Fruit fly (Drosophila melanogaster) whole organism, embryonic: ENCODE data around the gene CG9933.

Experiments
- Aef1 ChIP-seq: fragments of 200-800 bp; sonication (Bioruptor generic); IDR thresholded peaks from 3 replicates; pipeline ENCODE4 v1.3.6; 2022; ENCODE audit warnings: missing biosample characterization, missing genetic modification characterization
- Bgb ChIP-seq: fragments of 200-800 bp; sonication (Bioruptor generic); IDR thresholded peaks from 2 replicates; pipeline ENCODE4 v1.3.6; 2022; ENCODE audit warnings: missing biosample characterization, missing genetic modification characterization; ENCODE audit not compliant: partially characterized antibody
- BtbVII ChIP-seq: fragments of 200-800 bp; sonication (Bioruptor generic); optimal IDR thresholded peaks from 3 replicates; lab custom pipeline; 2017; ENCODE audit warnings: missing biosample characterization, mild to moderate bottlenecking, missing genetic modification characterization
- CG10274 ChIP-seq: fragments of 200-800 bp; sonication (Bioruptor generic); optimal IDR thresholded peaks from 3 replicates; lab custom pipeline; 2017; ENCODE audit warnings: missing biosample characterization, mild to moderate bottlenecking, missing genetic modification characterization
- CG12155 ChIP-seq: fragments of 200-800 bp; sonication (Bioruptor generic); optimal IDR thresholded peaks from 3 replicates; lab custom pipeline; 2016; ENCODE audit warnings: missing biosample characterization, missing genetic modification characterization
- CG13296 ChIP-seq: fragments of 200-800 bp; sonication (Bioruptor generic); optimal IDR thresholded peaks from 3 replicates; lab custom pipeline; 2018; ENCODE audit warnings: missing biosample characterization, mild to moderate bottlenecking, missing genetic modification characterization
- CG16863 ChIP-seq: fragments of 200-800 bp; sonication (Bioruptor generic); optimal IDR thresholded peaks from 3 replicates; lab custom pipeline; 2016; ENCODE audit warnings: missing biosample characterization, missing genetic modification characterization
- CG18764 ChIP-seq: fragments of 200-800 bp; sonication (Bioruptor generic); optimal IDR thresholded peaks from 3 replicates; lab custom pipeline; 2016; ENCODE audit warnings: missing biosample characterization, missing genetic modification characterization
- CG2199 ChIP-seq: fragments of 200-800 bp; sonication (Bioruptor generic); IDR thresholded peaks from 3 replicates; pipeline ENCODE4 v1.3.6; 2022; ENCODE audit warnings: missing biosample characterization, missing genetic modification characterization
- CG32532 ChIP-seq: fragments of 200-800 bp; sonication (Bioruptor generic); IDR thresholded peaks from 2 replicates; pipeline ENCODE4 v1.3.6; 2022; ENCODE audit warnings: missing biosample characterization, missing genetic modification characterization
- CG32767 ChIP-seq: fragments of 200-800 bp; sonication (Bioruptor generic); IDR thresholded peaks from 2 replicates; pipeline ENCODE4 v1.3.6; 2022; ENCODE audit warnings: missing biosample characterization, missing genetic modification characterization
- CG33213 ChIP-seq: fragments of 200-800 bp; sonication (Bioruptor generic); optimal IDR thresholded peaks from 3 replicates; lab custom pipeline; 2016; ENCODE audit warnings: missing biosample characterization, missing genetic modification characterization
- CG3995 ChIP-seq: fragments of 200-800 bp; sonication (Bioruptor generic); optimal IDR thresholded peaks from 3 replicates; lab custom pipeline; 2016; ENCODE audit warnings: missing biosample characterization, missing genetic modification characterization
- CG43689 ChIP-seq: fragments of 200-800 bp; sonication (Bioruptor generic); IDR thresholded peaks from 2 replicates; pipeline ENCODE4 v1.3.6; 2022; ENCODE audit warnings: missing biosample characterization, missing genetic modification characterization
- CG5245 ChIP-seq: fragments of 200-800 bp; sonication (Bioruptor generic); optimal IDR thresholded peaks from 3 replicates; lab custom pipeline; 2016; ENCODE audit warnings: missing biosample characterization, missing genetic modification characterization
- CG6272 ChIP-seq: fragments of 200-800 bp; sonication (Bioruptor generic); IDR thresholded peaks from 2 replicates; pipeline ENCODE4 v1.3.6; 2022; ENCODE audit warnings: missing biosample characterization, missing genetic modification characterization
- CG6813 ChIP-seq: fragments of 200-800 bp; sonication (Bioruptor generic); optimal IDR thresholded peaks from 2 replicates; lab custom pipeline; 2017; ENCODE audit warnings: missing biosample characterization, missing genetic modification characterization, mild to moderate bottlenecking, moderate library complexity, missing genetic modification reagents
- CrebB ChIP-seq: fragments of 200-800 bp; sonication (Bioruptor generic); optimal IDR thresholded peaks from 3 replicates; lab custom pipeline; 2018; ENCODE audit warnings: missing biosample characterization, mild to moderate bottlenecking, missing genetic modification characterization
- Dbx ChIP-seq: fragments of 200-800 bp; sonication (Bioruptor generic); IDR thresholded peaks from 3 replicates; pipeline ENCODE4 v1.3.6; 2022; ENCODE audit warnings: missing biosample characterization, missing genetic modification characterization
- Eip74EF ChIP-seq, 2 experiments: fragments of 200-800 bp in 1 of 2; fragments of >200 bp in 1 of 2; sonication (Bioruptor generic) in 1 of 2; optimal IDR thresholded peaks; 2 replicates each; lab custom pipeline; 2017 to 2019; ENCODE audit warnings: missing biosample characterization in 2 of 2, missing genetic modification characterization in 2 of 2, mild to moderate bottlenecking in 1 of 2, moderate library complexity in 1 of 2
- Fer2 ChIP-seq: fragments of 200-800 bp; sonication (Bioruptor generic); optimal IDR thresholded peaks from 2 replicates; lab custom pipeline; 2018; ENCODE audit warnings: missing biosample characterization, mild to moderate bottlenecking, missing genetic modification characterization, moderate library complexity
- Hmx ChIP-seq: fragments of 200-800 bp; sonication (Bioruptor generic); optimal IDR thresholded peaks from 2 replicates; lab custom pipeline; 2016; ENCODE audit warnings: missing biosample characterization, missing genetic modification characterization
- Hr39 ChIP-seq: fragments of >200 bp; optimal IDR thresholded peaks from 2 replicates; lab custom pipeline; 2017
- Hr51 ChIP-seq, 2 experiments: fragments of 200-800 bp; sonication (Bioruptor generic); optimal IDR thresholded peaks; 2 replicates in 1 of 2; 3 replicates in 1 of 2; lab custom pipeline; 2016 to 2018; ENCODE audit warnings: missing biosample characterization in 2 of 2, missing genetic modification characterization in 2 of 2, mild to moderate bottlenecking in 1 of 2, moderate library complexity in 1 of 2
- Lim3 ChIP-seq: fragments of 200-800 bp; sonication (Bioruptor generic); IDR thresholded peaks from 2 replicates; pipeline ENCODE4 v1.3.6; 2022; ENCODE audit warnings: missing biosample characterization, missing genetic modification characterization
- Med ChIP-seq: fragments of 200-800 bp; sonication (Bioruptor generic); peaks from one replicate; lab custom pipeline; 2016; ENCODE audit warnings: missing biosample characterization, missing genetic modification characterization, mild to moderate bottlenecking, inconsistent platforms, moderate library complexity
- Meics ChIP-seq: fragments of 200-800 bp; sonication (Bioruptor generic); optimal IDR thresholded peaks from 2 replicates; lab custom pipeline; 2017; ENCODE audit warnings: missing biosample characterization, mild to moderate bottlenecking, missing genetic modification characterization
- NC2β ChIP-seq: fragments of 200-800 bp; sonication (Bioruptor generic); optimal IDR thresholded peaks from 2 replicates; lab custom pipeline; 2016; ENCODE audit warnings: missing biosample characterization, missing genetic modification characterization
- Nf-YA ChIP-seq: fragments of 200-800 bp; sonication (Bioruptor generic); IDR thresholded peaks from 2 replicates; pipeline ENCODE4 v1.3.6; 2022; ENCODE audit warnings: missing biosample characterization, missing genetic modification characterization
- Nf-YC ChIP-seq: fragments of 200-800 bp; optimal IDR thresholded peaks from 3 replicates; lab custom pipeline; 2019; ENCODE audit warnings: missing biosample characterization, mild to moderate bottlenecking, missing genetic modification characterization, moderate library complexity
- Oli ChIP-seq: fragments of 200-800 bp; sonication (Bioruptor generic); optimal IDR thresholded peaks from 2 replicates; lab custom pipeline; 2018; ENCODE audit warnings: missing biosample characterization, mild to moderate bottlenecking, missing genetic modification characterization, moderate library complexity
- Ravus ChIP-seq: fragments of 200-800 bp; sonication (Bioruptor generic); IDR thresholded peaks from 2 replicates; pipeline ENCODE4 v1.3.6; 2022; ENCODE audit warnings: missing biosample characterization, missing genetic modification characterization
- ab ChIP-seq: fragments of 200-800 bp; sonication (Bioruptor generic); optimal IDR thresholded peaks from 2 replicates; lab custom pipeline; 2016; ENCODE audit warnings: missing biosample characterization, missing genetic modification characterization
- br ChIP-seq: fragments of >200 bp; optimal IDR thresholded peaks from 2 replicates; lab custom pipeline; 2017
- cato ChIP-seq: fragments of 200-800 bp; sonication (Bioruptor generic); optimal IDR thresholded peaks from 2 replicates; lab custom pipeline; 2016; ENCODE audit warnings: missing biosample characterization, missing genetic modification characterization, borderline replicate concordance
- dm ChIP-seq: fragments of 200-800 bp; sonication (Bioruptor generic); optimal IDR thresholded peaks from 3 replicates; lab custom pipeline; 2016; ENCODE audit warnings: missing biosample characterization, missing genetic modification characterization
- dysf ChIP-seq: fragments of 200-800 bp; sonication (Bioruptor generic); IDR thresholded peaks from 3 replicates; pipeline ENCODE4 v1.3.6; 2022; ENCODE audit warnings: missing biosample characterization, missing genetic modification characterization
- emc ChIP-seq: fragments of 200-800 bp; sonication (Bioruptor generic); optimal IDR thresholded peaks from 2 replicates; lab custom pipeline; 2016; ENCODE audit warnings: missing biosample characterization, missing genetic modification characterization
- grn ChIP-seq: fragments of 200-800 bp; sonication (Bioruptor generic); optimal IDR thresholded peaks from 3 replicates; lab custom pipeline; 2017; ENCODE audit warnings: missing biosample characterization, missing genetic modification characterization
- gt ChIP-seq: fragments of 200-800 bp; sonication (Bioruptor generic); IDR thresholded peaks from 2 replicates; pipeline ENCODE4 v1.3.6; 2022; ENCODE audit warnings: missing biosample characterization, missing genetic modification characterization
- inv ChIP-seq: fragments of 200-800 bp; sonication (Bioruptor generic); IDR thresholded peaks from 2 replicates; pipeline ENCODE4 v1.3.6; 2022; ENCODE audit warnings: missing biosample characterization, missing genetic modification characterization; ENCODE audit not compliant: partially characterized antibody
- lmd ChIP-seq: fragments of 200-800 bp; sonication (Bioruptor generic); IDR thresholded peaks from 2 replicates; pipeline ENCODE4 v1.3.6; 2022; ENCODE audit warnings: missing biosample characterization, missing genetic modification characterization
- lola ChIP-seq, 3 experiments: fragments of >200 bp in 2 of 3; fragments of 200-800 bp in 1 of 3; sonication (Bioruptor generic) in 1 of 3; optimal IDR thresholded peaks; 2 replicates each; lab custom pipeline; 2017 to 2019; ENCODE audit warnings: missing biosample characterization in 3 of 3, missing genetic modification characterization in 3 of 3, mild to moderate bottlenecking in 1 of 3, moderate library complexity in 1 of 3
- odd ChIP-seq: fragments of 200-800 bp; sonication (Bioruptor generic); optimal IDR thresholded peaks from 2 replicates; lab custom pipeline; 2017; ENCODE audit warnings: missing biosample characterization, mild to moderate bottlenecking, missing genetic modification characterization
- org-1 ChIP-seq: fragments of 200-800 bp; sonication (Bioruptor generic); optimal IDR thresholded peaks from 2 replicates; lab custom pipeline; 2017; ENCODE audit warnings: missing biosample characterization, missing genetic modification characterization
- pzg ChIP-seq: fragments of 200-800 bp; sonication (Bioruptor generic); optimal IDR thresholded peaks from 3 replicates; lab custom pipeline; 2018; ENCODE audit warnings: missing biosample characterization, mild to moderate bottlenecking, missing genetic modification characterization, moderate library complexity
- sens ChIP-seq: fragments of 200-800 bp; sonication (Bioruptor generic); peaks from one replicate; lab custom pipeline; 2016; ENCODE audit warnings: missing biosample characterization, missing genetic modification characterization
- sna ChIP-seq: fragments of 200-800 bp; sonication (Bioruptor generic); IDR thresholded peaks from 2 replicates; pipeline ENCODE4 v1.3.6; 2022; ENCODE audit warnings: missing biosample characterization, missing genetic modification characterization; ENCODE audit not compliant: partially characterized antibody
- unpg ChIP-seq: fragments of 200-800 bp; sonication (Bioruptor generic); optimal IDR thresholded peaks from 3 replicates; lab custom pipeline; 2018; ENCODE audit warnings: missing biosample characterization, mild to moderate bottlenecking, missing genetic modification characterization, moderate library complexity
- vvl ChIP-seq: fragments of 200-800 bp; sonication (Bioruptor generic); IDR thresholded peaks from 2 replicates; pipeline ENCODE4 v1.3.6; 2022; ENCODE audit warnings: missing biosample characterization, missing genetic modification characterization
- yki ChIP-seq: fragments of >200 bp; optimal IDR thresholded peaks from 3 replicates; lab custom pipeline; 2018
- zf30C ChIP-seq: fragments of 200-800 bp; sonication (Bioruptor generic); optimal IDR thresholded peaks from 3 replicates; lab custom pipeline; 2018; ENCODE audit warnings: missing biosample characterization, mild to moderate bottlenecking, missing genetic modification characterization

Gene CG9933

DNA sequence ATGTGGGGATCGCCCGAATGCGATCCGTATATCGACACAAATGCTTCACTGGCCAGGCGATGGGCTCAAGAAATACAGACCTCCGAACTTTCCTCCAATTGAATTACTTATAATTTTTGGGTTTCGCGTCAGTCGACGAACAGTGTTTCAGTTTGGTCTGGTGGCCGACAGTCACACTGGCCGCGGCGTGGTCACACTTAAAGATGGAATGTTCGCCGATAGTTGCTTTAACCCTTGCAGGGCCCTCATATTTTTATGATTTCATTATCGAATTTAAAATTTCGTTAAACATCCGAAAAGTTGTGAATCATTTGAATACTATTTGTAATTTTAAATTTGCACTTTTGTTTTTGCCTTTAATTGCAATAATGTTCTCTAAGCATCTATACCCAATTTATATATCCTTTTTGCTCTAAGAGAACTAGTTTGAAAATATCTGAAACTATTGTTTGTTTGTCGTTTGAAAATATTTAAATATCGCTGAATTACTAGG lies 2.1 kb downstream of the CG9933 start, which contains the start of gene Ube4B (continued):
- TF ChIP-seq vvl (GFP tag; lab: Robert Waterston, UW) (peak; percentile 88), Oli (tag; lab: Kevin White, UChicago) (peak; percentile 31), Dbx (GFP tag; lab: Robert Waterston, UW) (peak; percentile 86), CG5245 (GFP tag; lab: Kevin White, UChicago) (no peak), CG32767 (GFP tag; lab: Robert Waterston, UW) (no peak), pzg (GFP tag; lab: Kevin White, UChicago) (peak; percentile 94), cato (peak; percentile 0), Hr51 (GFP tag; optimal IDR thresholded peaks at IDR 0.05; lab: Kevin White, UChicago) (peak in 1 of 2 experiments; percentile 78), CG10274 (GFP tag; lab: Kevin White, UChicago) (no peak), zf30C (no peak), CG13296 (GFP tag; lab: Kevin White, UChicago) (no peak), odd (GFP tag; lab: Kevin White, UChicago) (no peak), ab (GFP tag; lab: Kevin White, UChicago) (no peak), emc (GFP tag; lab: Kevin White, UChicago) (peak; percentile 24), Hmx (no peak), CG16863 (peak; percentile 63), Meics (GFP tag; lab: Kevin White, UChicago) (no peak), CG32532 (peak; percentile 80), CG12155 (GFP tag; lab: Kevin White, UChicago) (peak; percentile 71), Bgb (GFP tag; lab: Robert Waterston, UW) (peak; percentile 88), gt (GFP tag; lab: Robert Waterston, UW) (no peak), yki (lab: Kevin White, UChicago) (no peak), CG6813 (no peak), CrebB (peak; percentile 46), unpg (no peak), Aef1 (peak; percentile 58; the same call in 1 of the 3 replicates), Nf-YA (no peak), dysf (GFP tag; lab: Robert Waterston, UW) (peak; percentile 67; the same call in 2 of the 3 replicates), Ravus (GFP tag; lab: Robert Waterston, UW) (no peak), Fer2 (tag; lab: Kevin White, UChicago) (no peak), Hr39 (lab: Kevin White, UChicago) (no peak), grn (GFP tag; lab: Kevin White, UChicago) (no peak), org-1 (GFP tag; lab: Kevin White, UChicago) (no peak), dm (GFP tag; lab: Kevin White, UChicago) (peak; percentile 59), br (no peak), CG43689 (GFP tag; lab: Robert Waterston, UW) (no peak), BtbVII (GFP tag; lab: Kevin White, UChicago) (no peak), sna (GFP tag; lab: Robert Waterston, UW) (peak; percentile 76), CG18764 (GFP tag; lab: Kevin White, UChicago) (no peak), Nf-YC (tag; lab: Kevin White, UChicago) (peak; percentile 81), CG2199 (GFP tag; lab: Robert Waterston, UW) (0 out of 3 replicates have a peak, but pooled peaks have one; percentile 41), Med (GFP tag; lab: Kevin White, UChicago) (peak; percentile 97), lola (GFP tag; optimal IDR thresholded peaks at IDR 0.05; lab: Kevin White, UChicago) (no peak), sens (GFP tag; lab: Kevin White, UChicago) (peak; percentile 91), CG3995 (GFP tag; lab: Kevin White, UChicago) (no peak), NC2β (peak; percentile 52), CG33213 (GFP tag; lab: Kevin White, UChicago) (no peak), Eip74EF (GFP tag; optimal IDR thresholded peaks at IDR 0.05; lab: Kevin White, UChicago) (no peak), inv (peak; percentile 81), CG6272 (GFP tag; lab: Robert Waterston, UW) (peak; percentile 62; the same call in 1 of the 2 replicates), Lim3 (GFP tag; lab: Robert Waterston, UW) (no peak), lmd (GFP tag; lab: Robert Waterston, UW) (peak; percentile 67)
